Fruit fly (Drosophila melanogaster) whole organism, prepupa: ENCODE measurements around the gene Acsx2.

ENCODE experiments used
- CG10631 ChIP-seq: fragments of 200-800 bp; sonication (Bioruptor generic); optimal IDR thresholded peaks from 2 replicates; lab custom pipeline; 2016; ENCODE audit warnings: missing biosample characterization, missing genetic modification characterization
- CG6276 ChIP-seq: fragments of 200-800 bp; sonication (Bioruptor generic); optimal IDR thresholded peaks from 2 replicates; lab custom pipeline; 2017; ENCODE audit warnings: missing biosample characterization, mild to moderate bottlenecking, missing genetic modification characterization
- dac ChIP-seq: fragments of 200-800 bp; sonication (Bioruptor generic); optimal IDR thresholded peaks from 2 replicates; lab custom pipeline; 2017; ENCODE audit warnings: missing biosample characterization, mild to moderate bottlenecking, missing genetic modification characterization

- no peak for TF ChIP-seq CG6276
- no peak for TF ChIP-seq dac (GFP tag; lab: Kevin White, UChicago)
- TF ChIP-seq CG10631 (GFP tag; lab: Kevin White, UChicago) = no peak
These were observed 2.4 kb downstream of the Acsx2 start, which contains the start of gene Acsx3 for dm6 chr3R:19780946-19781345.
